Fruit fly (Drosophila melanogaster) whole organism, embryonic: ENCODE measurements around the gene sra.

Experiments used
- ATbp ChIP-seq: fragments of 200-800 bp; sonication (Bioruptor generic); optimal IDR thresholded peaks from 2 replicates; lab custom pipeline; 2017; ENCODE audit warnings: missing biosample characterization, mild to moderate bottlenecking, missing genetic modification characterization, missing genetic modification reagents
- CG10543 ChIP-seq: fragments of 200-800 bp; sonication (Bioruptor generic); optimal IDR thresholded peaks from 3 replicates; lab custom pipeline; 2017; ENCODE audit warnings: missing biosample characterization, mild to moderate bottlenecking, missing genetic modification characterization, moderate library complexity
- CG11398 ChIP-seq: fragments of 200-800 bp; sonication (Bioruptor generic); optimal IDR thresholded peaks from 2 replicates; lab custom pipeline; 2016; ENCODE audit warnings: missing biosample characterization, missing genetic modification characterization
- CG12071 ChIP-seq: fragments of 200-800 bp; sonication (Bioruptor generic); optimal IDR thresholded peaks from 3 replicates; lab custom pipeline; 2018; ENCODE audit warnings: missing biosample characterization, mild to moderate bottlenecking, missing genetic modification characterization
- CG12104 ChIP-seq: fragments of 200-800 bp; sonication (Bioruptor generic); optimal IDR thresholded peaks from 3 replicates; lab custom pipeline; 2016; ENCODE audit warnings: missing biosample characterization, missing genetic modification characterization
- CG12769 ChIP-seq: fragments of 200-800 bp; sonication (Bioruptor generic); optimal IDR thresholded peaks from 2 replicates; lab custom pipeline; 2019; ENCODE audit warnings: missing biosample characterization, mild to moderate bottlenecking, missing genetic modification characterization, moderate library complexity
- CG15514 ChIP-seq: fragments of 200-800 bp; sonication (Bioruptor generic); optimal IDR thresholded peaks from 3 replicates; lab custom pipeline; 2017; ENCODE audit warnings: missing biosample characterization, missing genetic modification characterization, mild to moderate bottlenecking, moderate library complexity, missing genetic modification reagents
- CG17385 ChIP-seq: fragments of 200-800 bp; sonication (Bioruptor generic); optimal IDR thresholded peaks from 3 replicates; lab custom pipeline; 2018; ENCODE audit warnings: missing biosample characterization, mild to moderate bottlenecking, missing genetic modification characterization
- CG17612 ChIP-seq: fragments of 200-800 bp; sonication (Bioruptor generic); IDR thresholded peaks from 2 replicates; pipeline ENCODE4 v1.3.6; 2022; ENCODE audit warnings: missing biosample characterization, missing genetic modification characterization
- CG17802 ChIP-seq: fragments of 200-800 bp; sonication (Bioruptor generic); optimal IDR thresholded peaks from 2 replicates; lab custom pipeline; 2018; ENCODE audit warnings: missing biosample characterization, mild to moderate bottlenecking, missing genetic modification characterization, moderate library complexity
- CG18476 ChIP-seq: fragments of 200-800 bp; sonication (Bioruptor generic); optimal IDR thresholded peaks from 2 replicates; lab custom pipeline; 2016; ENCODE audit warnings: missing biosample characterization, mild to moderate bottlenecking, missing genetic modification characterization
- CG18599 ChIP-seq: fragments of 200-800 bp; sonication (Bioruptor generic); optimal IDR thresholded peaks from 3 replicates; lab custom pipeline; 2017; ENCODE audit warnings: missing biosample characterization, missing genetic modification characterization, mild to moderate bottlenecking, moderate library complexity, missing genetic modification reagents
- CG2712 ChIP-seq: fragments of 200-800 bp; optimal IDR thresholded peaks from 3 replicates; lab custom pipeline; 2019; ENCODE audit warnings: missing biosample characterization, mild to moderate bottlenecking, missing genetic modification characterization, moderate library complexity
- CG3163 ChIP-seq: fragments of 200-800 bp; sonication (Bioruptor generic); optimal IDR thresholded peaks from 3 replicates; lab custom pipeline; 2016; ENCODE audit warnings: missing biosample characterization, missing genetic modification characterization
- CG3281 ChIP-seq: fragments of 200-800 bp; sonication (Bioruptor generic); optimal IDR thresholded peaks from 3 replicates; lab custom pipeline; 2017; ENCODE audit warnings: missing biosample characterization, mild to moderate bottlenecking, missing genetic modification characterization
- CG3838 ChIP-seq: fragments of 200-800 bp; sonication (Bioruptor generic); optimal IDR thresholded peaks from 3 replicates; lab custom pipeline; 2016; ENCODE audit warnings: missing biosample characterization, missing genetic modification characterization
- CG4328 ChIP-seq: fragments of 200-800 bp; sonication (Bioruptor generic); optimal IDR thresholded peaks from 3 replicates; lab custom pipeline; 2017; ENCODE audit warnings: missing biosample characterization, missing genetic modification reagents, missing genetic modification characterization
- CG8765 ChIP-seq: fragments of 200-800 bp; sonication (Bioruptor generic); IDR thresholded peaks from 2 replicates; pipeline ENCODE4 v1.3.6; 2022; ENCODE audit warnings: missing biosample characterization, missing genetic modification characterization
- CG9215 ChIP-seq: fragments of 200-800 bp; sonication (Bioruptor generic); IDR thresholded peaks from 2 replicates; pipeline ENCODE4 v1.3.6; 2022; ENCODE audit warnings: missing biosample characterization, missing genetic modification characterization
- Dref ChIP-seq: fragments of 200-800 bp; sonication (Bioruptor generic); IDR thresholded peaks from 2 replicates; pipeline ENCODE4 v1.3.6; 2022; ENCODE audit warnings: missing biosample characterization, missing genetic modification characterization
- ERR ChIP-seq: fragments of 200-800 bp; sonication (Bioruptor generic); optimal IDR thresholded peaks from 2 replicates; lab custom pipeline; 2016; ENCODE audit warnings: missing biosample characterization, missing genetic modification characterization
- Hmr ChIP-seq: fragments of 200-800 bp; sonication (Bioruptor generic); optimal IDR thresholded peaks from 3 replicates; lab custom pipeline; 2017; ENCODE audit warnings: mild to moderate bottlenecking, missing biosample characterization, missing genetic modification reagents, missing genetic modification characterization
- Meics ChIP-seq: fragments of 200-800 bp; sonication (Bioruptor generic); optimal IDR thresholded peaks from 2 replicates; lab custom pipeline; 2017; ENCODE audit warnings: missing biosample characterization, mild to moderate bottlenecking, missing genetic modification characterization
- Six4 ChIP-seq: fragments of 200-800 bp; sonication (Bioruptor generic); optimal IDR thresholded peaks from 2 replicates; lab custom pipeline; 2016; ENCODE audit warnings: missing biosample characterization, missing genetic modification characterization
- abd-A ChIP-seq: fragments of 200-800 bp; sonication (Bioruptor generic); optimal IDR thresholded peaks from 3 replicates; lab custom pipeline; 2019; ENCODE audit warnings: missing biosample characterization, mild to moderate bottlenecking, missing genetic modification characterization, moderate library complexity
- al ChIP-seq: fragments of 200-800 bp; sonication (Bioruptor generic); IDR thresholded peaks from 2 replicates; pipeline ENCODE4 v1.3.6; 2022; ENCODE audit warnings: missing biosample characterization, missing genetic modification characterization
- az2 ChIP-seq: fragments of 200-800 bp; sonication (Bioruptor generic); optimal IDR thresholded peaks from 3 replicates; lab custom pipeline; 2016; ENCODE audit warnings: missing biosample characterization, missing genetic modification characterization
- caup ChIP-seq: fragments of 200-800 bp; sonication (Bioruptor generic); optimal IDR thresholded peaks from 3 replicates; lab custom pipeline; 2017; ENCODE audit warnings: missing biosample characterization, mild to moderate bottlenecking, missing genetic modification characterization, moderate library complexity; ENCODE audit not compliant: severe bottlenecking
- chinmo ChIP-seq: fragments of 200-800 bp; sonication (Bioruptor generic); IDR thresholded peaks from 4 replicates; pipeline ENCODE4 v1.3.6; 2022; ENCODE audit warnings: missing biosample characterization, missing genetic modification characterization; ENCODE audit not compliant: partially characterized antibody
- ci ChIP-seq: fragments of 200-800 bp; sonication (Bioruptor generic); IDR thresholded peaks from 3 replicates; pipeline ENCODE4 v1.3.6; 2022; ENCODE audit warnings: missing biosample characterization, missing genetic modification characterization
- dysf ChIP-seq: fragments of 200-800 bp; sonication (Bioruptor generic); IDR thresholded peaks from 3 replicates; pipeline ENCODE4 v1.3.6; 2022; ENCODE audit warnings: missing biosample characterization, missing genetic modification characterization
- emc ChIP-seq: fragments of 200-800 bp; sonication (Bioruptor generic); optimal IDR thresholded peaks from 2 replicates; lab custom pipeline; 2016; ENCODE audit warnings: missing biosample characterization, missing genetic modification characterization
- exex ChIP-seq: fragments of 200-800 bp; sonication (Bioruptor generic); optimal IDR thresholded peaks from 4 replicates; lab custom pipeline; 2018; ENCODE audit warnings: missing biosample characterization, mild to moderate bottlenecking, missing genetic modification characterization, moderate library complexity
- grn ChIP-seq: fragments of 200-800 bp; sonication (Bioruptor generic); optimal IDR thresholded peaks from 3 replicates; lab custom pipeline; 2017; ENCODE audit warnings: missing biosample characterization, missing genetic modification characterization
- gsb-n ChIP-seq: fragments of 200-800 bp; sonication (Bioruptor generic); optimal IDR thresholded peaks from 3 replicates; lab custom pipeline; 2018; ENCODE audit warnings: missing biosample characterization, mild to moderate bottlenecking, missing genetic modification characterization
- gt ChIP-seq: fragments of 200-800 bp; sonication (Bioruptor generic); IDR thresholded peaks from 2 replicates; pipeline ENCODE4 v1.3.6; 2022; ENCODE audit warnings: missing biosample characterization, missing genetic modification characterization
- inv ChIP-seq: fragments of 200-800 bp; sonication (Bioruptor generic); IDR thresholded peaks from 2 replicates; pipeline ENCODE4 v1.3.6; 2022; ENCODE audit warnings: missing biosample characterization, missing genetic modification characterization; ENCODE audit not compliant: partially characterized antibody
- mirr ChIP-seq: fragments of 200-800 bp; sonication (Bioruptor generic); optimal IDR thresholded peaks from 3 replicates; lab custom pipeline; 2018; ENCODE audit warnings: missing biosample characterization, mild to moderate bottlenecking, missing genetic modification characterization
- nau ChIP-seq: fragments of 200-800 bp; sonication (Bioruptor generic); optimal IDR thresholded peaks from 3 replicates; lab custom pipeline; 2017; ENCODE audit warnings: missing biosample characterization, mild to moderate bottlenecking, missing genetic modification characterization, missing genetic modification reagents
- schlank ChIP-seq: fragments of 200-800 bp; sonication (Bioruptor generic); optimal IDR thresholded peaks from 2 replicates; lab custom pipeline; 2018; ENCODE audit warnings: missing biosample characterization, mild to moderate bottlenecking, missing genetic modification characterization
- sr ChIP-seq: fragments of 200-800 bp; sonication (Bioruptor generic); IDR thresholded peaks from 3 replicates; pipeline ENCODE4 v1.3.6; 2022; ENCODE audit warnings: missing biosample characterization, missing genetic modification characterization
- z ChIP-seq: fragments of 200-800 bp; sonication (Bioruptor generic); IDR thresholded peaks from 3 replicates; pipeline ENCODE4 v1.3.6; 2022; ENCODE audit warnings: missing biosample characterization, missing genetic modification characterization
- zen2 ChIP-seq: fragments of 200-800 bp; sonication (Bioruptor generic); IDR thresholded peaks from 3 replicates; pipeline ENCODE4 v1.3.6; 2022; ENCODE audit warnings: missing biosample characterization, missing genetic modification characterization; ENCODE audit not compliant: partially characterized antibody

The sra gene

DNA sequence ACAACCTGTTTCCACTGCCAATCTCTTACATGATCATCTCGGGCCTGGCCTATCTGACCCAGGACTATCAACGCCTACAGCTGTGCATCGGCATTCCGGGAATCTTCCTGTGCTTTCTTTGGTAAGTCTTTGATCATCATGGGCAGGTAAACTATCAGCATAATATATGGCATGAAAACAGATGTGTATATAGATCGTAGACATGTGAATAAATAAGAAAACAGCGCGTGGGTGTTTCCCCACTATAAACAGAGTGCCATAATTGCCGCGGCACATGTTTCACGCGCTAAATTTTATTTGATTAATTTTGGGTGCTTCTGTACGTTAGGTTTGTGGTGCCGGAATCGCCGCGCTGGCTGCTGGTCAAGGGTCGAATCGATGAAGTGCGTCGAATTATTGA, 18.7 kb upstream of the sra start (continued):
- TF ChIP-seq CG10543 (GFP tag; lab: Kevin White, UChicago) (peak; percentile 21), CG11398 (no peak), CG12104 (GFP tag; lab: Kevin White, UChicago) (no peak), caup (GFP tag; lab: Kevin White, UChicago) (peak; percentile 34), CG17612 (no peak), nau (GFP tag; lab: Kevin White, UChicago) (no peak), Hmr (peak; percentile 19), CG4328 (GFP tag; lab: Kevin White, UChicago) (peak; percentile 5), az2 (GFP tag; lab: Kevin White, UChicago) (no peak), zen2 (GFP tag; lab: Robert Waterston, UW) (no peak), Dref (GFP tag; lab: Robert Waterston, UW) (no peak), gsb-n (tag; lab: Kevin White, UChicago) (no peak), Meics (peak; percentile 27), CG3281 (GFP tag; lab: Kevin White, UChicago) (peak; percentile 45), abd-A (tag; lab: Kevin White, UChicago) (no peak), schlank (tag; lab: Kevin White, UChicago) (peak; percentile 39), CG3163 (no peak), CG17802 (tag; lab: Kevin White, UChicago) (no peak), CG15514 (peak; percentile 30), sr (GFP tag; lab: Robert Waterston, UW) (0 out of 3 replicates have a peak, but pooled peaks have one; percentile 14), CG12769 (tag; lab: Kevin White, UChicago) (peak; percentile 61), CG8765 (GFP tag; lab: Robert Waterston, UW) (no peak), ci (GFP tag; lab: Robert Waterston, UW) (no peak), CG18599 (GFP tag; lab: Kevin White, UChicago) (peak; percentile 72)

DNA sequence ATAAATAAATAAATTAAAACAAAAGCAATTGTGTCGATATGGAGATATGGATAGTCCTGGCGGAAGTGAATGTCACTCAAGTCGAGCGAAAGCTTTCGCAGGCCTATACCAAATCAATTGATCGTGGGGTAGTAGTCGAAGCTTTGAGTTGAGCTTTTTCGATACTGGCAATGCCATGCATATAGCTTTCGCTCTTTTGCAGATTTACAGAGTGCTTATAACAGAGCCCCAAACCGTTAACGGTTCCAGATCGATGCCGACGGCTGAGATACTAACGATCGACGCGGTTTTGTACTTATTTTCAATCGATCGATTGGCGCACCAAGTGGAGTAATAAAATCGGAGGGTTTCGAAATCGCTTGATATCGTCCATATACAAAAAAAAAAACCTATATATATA, 15.1 kb upstream of the sra start, which contains the start of gene CG8925:
Gene CG8925, plus strand, starts transcription at position 245 of the 400 bp plus-strand sequence.
- TF ChIP-seq CG9215 (GFP tag; lab: Robert Waterston, UW): peak; percentile 69
- no peak for TF ChIP-seq CG2712
- no peak for TF ChIP-seq dysf (GFP tag; lab: Robert Waterston, UW)
- no peak for TF ChIP-seq ERR (GFP tag; lab: Kevin White, UChicago)
- no peak for TF ChIP-seq emc (GFP tag; lab: Kevin White, UChicago)
- TF ChIP-seq CG18476 (GFP tag; lab: Kevin White, UChicago): no peak
- peak; percentile 21 for TF ChIP-seq grn
- peak; percentile 89 for TF ChIP-seq z (GFP tag; lab: Robert Waterston, UW)
- TF ChIP-seq chinmo (GFP tag; lab: Robert Waterston, UW): peak; percentile 69; the same call in 1 of the 4 replicates
- TF ChIP-seq CG3838 (GFP tag; lab: Kevin White, UChicago): no peak
- TF ChIP-seq CG12071 (GFP tag; lab: Kevin White, UChicago): no peak
- TF ChIP-seq al (GFP tag; lab: Robert Waterston, UW): no peak
- no peak for TF ChIP-seq inv (GFP tag; lab: Robert Waterston, UW)

DNA sequence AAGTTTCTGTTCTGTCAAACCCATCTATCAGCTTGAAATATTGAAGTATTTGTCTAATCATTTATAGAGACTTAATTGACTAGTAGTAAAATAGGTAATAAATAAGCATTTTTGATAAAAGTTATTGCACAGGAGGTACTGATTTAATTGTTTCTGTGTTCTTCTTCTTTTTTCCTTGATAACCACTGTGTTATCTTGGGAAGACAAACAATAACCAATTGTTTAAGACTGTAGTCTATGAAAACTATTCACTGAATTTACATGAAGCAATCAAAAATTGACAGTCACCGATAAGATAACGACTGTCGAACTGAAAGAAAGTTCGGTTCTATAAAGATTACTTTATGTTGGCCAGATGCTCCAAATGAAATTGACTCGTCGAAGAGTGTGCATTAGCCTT, 13.3 kb upstream of the sra start:
- no peak for TF ChIP-seq Six4
- TF ChIP-seq CG17385 (GFP tag; lab: Kevin White, UChicago): peak; percentile 22
- no peak for TF ChIP-seq gt (GFP tag; lab: Robert Waterston, UW)
- TF ChIP-seq mirr (GFP tag; lab: Kevin White, UChicago): peak; percentile 90
- TF ChIP-seq exex: peak; percentile 91
- no peak for TF ChIP-seq ATbp (GFP tag; lab: Kevin White, UChicago)
